Fruit fly (Drosophila melanogaster) whole organism, embryonic: ENCODE data around the gene CG11674.

Experiments used
- Abd-B ChIP-seq: fragments of 200-800 bp; sonication (Bioruptor generic); optimal IDR thresholded peaks from 2 replicates; lab custom pipeline; 2018; ENCODE audit warnings: missing biosample characterization, mild to moderate bottlenecking, missing genetic modification characterization, moderate library complexity
- BEAF-32 ChIP-seq: fragments of 200-800 bp; sonication (Bioruptor generic); optimal IDR thresholded peaks from 3 replicates; lab custom pipeline; 2017; ENCODE audit warnings: missing biosample characterization, missing genetic modification characterization, mild to moderate bottlenecking, moderate library complexity, missing genetic modification reagents
- CG11085 ChIP-seq: fragments of 200-800 bp; sonication (Bioruptor generic); IDR thresholded peaks from 2 replicates; pipeline ENCODE4 v1.3.6; 2022; ENCODE audit warnings: missing biosample characterization, missing genetic modification characterization
- CG11093 ChIP-seq: fragments of 200-800 bp; sonication (Bioruptor generic); IDR thresholded peaks from 3 replicates; pipeline ENCODE4 v1.3.6; 2022; ENCODE audit warnings: missing biosample characterization, missing genetic modification characterization
- CG11398 ChIP-seq: fragments of 200-800 bp; sonication (Bioruptor generic); optimal IDR thresholded peaks from 2 replicates; lab custom pipeline; 2016; ENCODE audit warnings: missing biosample characterization, missing genetic modification characterization
- CG11456 ChIP-seq: fragments of 200-800 bp; sonication (Bioruptor generic); IDR thresholded peaks from 3 replicates; pipeline ENCODE4 v1.3.6; 2022; ENCODE audit warnings: missing biosample characterization, missing genetic modification characterization
- CG11560 ChIP-seq: fragments of 200-800 bp; sonication (Bioruptor generic); IDR thresholded peaks from 3 replicates; pipeline ENCODE4 v1.3.6; 2022; ENCODE audit warnings: missing biosample characterization, missing genetic modification characterization
- CG11696 ChIP-seq: fragments of 200-800 bp; sonication (Bioruptor generic); IDR thresholded peaks from 2 replicates; pipeline ENCODE4 v1.3.6; 2022; ENCODE audit warnings: missing biosample characterization, missing genetic modification characterization
- CG15514 ChIP-seq: fragments of 200-800 bp; sonication (Bioruptor generic); optimal IDR thresholded peaks from 3 replicates; lab custom pipeline; 2017; ENCODE audit warnings: missing biosample characterization, missing genetic modification characterization, mild to moderate bottlenecking, moderate library complexity, missing genetic modification reagents
- CG17361 ChIP-seq: fragments of 200-800 bp; sonication (Bioruptor generic); IDR thresholded peaks from 3 replicates; pipeline ENCODE4 v1.3.6; 2022; ENCODE audit warnings: missing biosample characterization, missing genetic modification characterization
- CG2678 ChIP-seq: fragments of 200-800 bp; sonication (Bioruptor generic); optimal IDR thresholded peaks from 3 replicates; lab custom pipeline; 2019; ENCODE audit warnings: missing biosample characterization, mild to moderate bottlenecking, missing genetic modification characterization, moderate library complexity
- CG3065 ChIP-seq: fragments of 200-800 bp; sonication (Bioruptor generic); optimal IDR thresholded peaks from 2 replicates; lab custom pipeline; 2016; ENCODE audit warnings: missing biosample characterization, missing genetic modification characterization
- CG3847 ChIP-seq: fragments of 200-800 bp; sonication (Bioruptor generic); IDR thresholded peaks from 2 replicates; pipeline ENCODE4 v1.3.6; 2022; ENCODE audit warnings: missing biosample characterization, missing genetic modification characterization
- CG7556 ChIP-seq: fragments of 200-800 bp; sonication (Bioruptor generic); optimal IDR thresholded peaks from 2 replicates; lab custom pipeline; 2017; ENCODE audit warnings: missing biosample characterization, mild to moderate bottlenecking, missing genetic modification characterization
- CG7745 ChIP-seq: fragments of 200-800 bp; sonication (Bioruptor generic); optimal IDR thresholded peaks from 2 replicates; lab custom pipeline; 2018; ENCODE audit warnings: missing biosample characterization, mild to moderate bottlenecking, missing genetic modification characterization, moderate library complexity
- CrebB ChIP-seq: fragments of 200-800 bp; sonication (Bioruptor generic); optimal IDR thresholded peaks from 3 replicates; lab custom pipeline; 2018; ENCODE audit warnings: missing biosample characterization, mild to moderate bottlenecking, missing genetic modification characterization
- Ets97D ChIP-seq: fragments of 200-800 bp; sonication (Bioruptor generic); optimal IDR thresholded peaks from 3 replicates; lab custom pipeline; 2016; ENCODE audit warnings: missing biosample characterization, missing genetic modification characterization
- HLHmδ ChIP-seq: fragments of 200-800 bp; sonication (Bioruptor generic); optimal IDR thresholded peaks from 2 replicates; lab custom pipeline; 2018; ENCODE audit warnings: missing biosample characterization, mild to moderate bottlenecking, missing genetic modification characterization, moderate library complexity
- Hey ChIP-seq: fragments of 200-800 bp; sonication (Bioruptor generic); optimal IDR thresholded peaks from 3 replicates; lab custom pipeline; 2018; ENCODE audit warnings: missing biosample characterization, mild to moderate bottlenecking, missing genetic modification characterization
- MBD-R2 ChIP-seq: fragments of 200-800 bp; sonication (Bioruptor generic); IDR thresholded peaks from 2 replicates; pipeline ENCODE4 v1.3.6; 2022; ENCODE audit warnings: missing biosample characterization, missing genetic modification characterization
- MESR4 ChIP-seq: fragments of 200-800 bp; sonication (Bioruptor generic); optimal IDR thresholded peaks from 2 replicates; lab custom pipeline; 2018; ENCODE audit warnings: missing biosample characterization, mild to moderate bottlenecking, missing genetic modification characterization, moderate library complexity
- Meics ChIP-seq: fragments of 200-800 bp; sonication (Bioruptor generic); optimal IDR thresholded peaks from 2 replicates; lab custom pipeline; 2017; ENCODE audit warnings: missing biosample characterization, mild to moderate bottlenecking, missing genetic modification characterization
- Myb ChIP-seq: fragments of 200-800 bp; sonication (Bioruptor generic); optimal IDR thresholded peaks from 2 replicates; lab custom pipeline; 2016; ENCODE audit warnings: missing biosample characterization, missing genetic modification characterization
- Sry-β ChIP-seq: fragments of 200-800 bp; sonication (Bioruptor generic); optimal IDR thresholded peaks from 2 replicates; lab custom pipeline; 2018; ENCODE audit warnings: missing biosample characterization, mild to moderate bottlenecking, missing genetic modification characterization, moderate library complexity
- TFAM ChIP-seq: fragments of 200-800 bp; sonication (Bioruptor generic); optimal IDR thresholded peaks from 2 replicates; lab custom pipeline; 2017; ENCODE audit warnings: missing biosample characterization, missing genetic modification characterization, inconsistent platforms
- ase ChIP-seq: fragments of 200-800 bp; sonication (Bioruptor generic); IDR thresholded peaks from 3 replicates; pipeline ENCODE4 v1.3.6; 2022; ENCODE audit warnings: missing biosample characterization, missing genetic modification characterization
- bbx ChIP-seq: fragments of 200-800 bp; sonication (Bioruptor generic); IDR thresholded peaks from 2 replicates; pipeline ENCODE4 v1.3.6; 2022; ENCODE audit warnings: missing biosample characterization, missing genetic modification characterization; ENCODE audit not compliant: partially characterized antibody
- crp ChIP-seq, 2 experiments: fragments of 200-800 bp; sonication (Bioruptor generic); optimal IDR thresholded peaks; 2 replicates in 1 of 2; 3 replicates in 1 of 2; lab custom pipeline; 2017; ENCODE audit warnings: missing biosample characterization in 2 of 2, missing genetic modification characterization in 2 of 2, mild to moderate bottlenecking in 1 of 2, moderate library complexity in 1 of 2
- dimm ChIP-seq: fragments of 200-800 bp; sonication (Bioruptor generic); IDR thresholded peaks from 2 replicates; pipeline ENCODE4 v1.3.6; 2022; ENCODE audit warnings: missing biosample characterization, missing genetic modification characterization
- fd64A ChIP-seq: fragments of 200-800 bp; sonication (Bioruptor generic); optimal IDR thresholded peaks from 3 replicates; lab custom pipeline; 2018; ENCODE audit warnings: missing biosample characterization, mild to moderate bottlenecking, missing genetic modification characterization
- gem ChIP-seq: fragments of 200-800 bp; sonication (Bioruptor generic); optimal IDR thresholded peaks from 2 replicates; lab custom pipeline; 2019; ENCODE audit warnings: missing biosample characterization, mild to moderate bottlenecking, missing genetic modification characterization, moderate library complexity
- gsb-n ChIP-seq: fragments of 200-800 bp; sonication (Bioruptor generic); optimal IDR thresholded peaks from 3 replicates; lab custom pipeline; 2018; ENCODE audit warnings: missing biosample characterization, mild to moderate bottlenecking, missing genetic modification characterization
- pzg ChIP-seq: fragments of 200-800 bp; sonication (Bioruptor generic); optimal IDR thresholded peaks from 3 replicates; lab custom pipeline; 2018; ENCODE audit warnings: missing biosample characterization, mild to moderate bottlenecking, missing genetic modification characterization, moderate library complexity
- row ChIP-seq: fragments of 200-800 bp; sonication (Bioruptor generic); IDR thresholded peaks from 3 replicates; pipeline ENCODE4 v1.3.6; 2022; ENCODE audit warnings: missing biosample characterization, missing genetic modification characterization
- sens ChIP-seq: fragments of 200-800 bp; sonication (Bioruptor generic); peaks from one replicate; lab custom pipeline; 2016; ENCODE audit warnings: missing biosample characterization, missing genetic modification characterization
- sim ChIP-seq: fragments of 200-800 bp; sonication (Bioruptor generic); IDR thresholded peaks from 2 replicates; pipeline ENCODE4 v1.3.6; 2022; ENCODE audit warnings: missing biosample characterization, missing genetic modification characterization
- stc ChIP-seq: fragments of 200-800 bp; sonication (Bioruptor generic); IDR thresholded peaks from 2 replicates; pipeline ENCODE4 v1.3.6; 2022; ENCODE audit warnings: missing biosample characterization, missing genetic modification characterization
- tll ChIP-seq, 2 experiments: fragments of 200-800 bp in 1 of 2; fragments of >200 bp in 1 of 2; sonication (Bioruptor generic) in 1 of 2; optimal IDR thresholded peaks; 2 replicates each; lab custom pipeline; 2017 to 2019; ENCODE audit warnings: missing biosample characterization in 2 of 2, missing genetic modification characterization in 2 of 2, mild to moderate bottlenecking in 1 of 2, moderate library complexity in 1 of 2
- trem ChIP-seq: fragments of 200-800 bp; optimal IDR thresholded peaks from 3 replicates; lab custom pipeline; 2019; ENCODE audit warnings: missing biosample characterization, mild to moderate bottlenecking, missing genetic modification characterization, moderate library complexity
- vvl ChIP-seq: fragments of 200-800 bp; sonication (Bioruptor generic); IDR thresholded peaks from 2 replicates; pipeline ENCODE4 v1.3.6; 2022; ENCODE audit warnings: missing biosample characterization, missing genetic modification characterization

CG11674 gene

DNA sequence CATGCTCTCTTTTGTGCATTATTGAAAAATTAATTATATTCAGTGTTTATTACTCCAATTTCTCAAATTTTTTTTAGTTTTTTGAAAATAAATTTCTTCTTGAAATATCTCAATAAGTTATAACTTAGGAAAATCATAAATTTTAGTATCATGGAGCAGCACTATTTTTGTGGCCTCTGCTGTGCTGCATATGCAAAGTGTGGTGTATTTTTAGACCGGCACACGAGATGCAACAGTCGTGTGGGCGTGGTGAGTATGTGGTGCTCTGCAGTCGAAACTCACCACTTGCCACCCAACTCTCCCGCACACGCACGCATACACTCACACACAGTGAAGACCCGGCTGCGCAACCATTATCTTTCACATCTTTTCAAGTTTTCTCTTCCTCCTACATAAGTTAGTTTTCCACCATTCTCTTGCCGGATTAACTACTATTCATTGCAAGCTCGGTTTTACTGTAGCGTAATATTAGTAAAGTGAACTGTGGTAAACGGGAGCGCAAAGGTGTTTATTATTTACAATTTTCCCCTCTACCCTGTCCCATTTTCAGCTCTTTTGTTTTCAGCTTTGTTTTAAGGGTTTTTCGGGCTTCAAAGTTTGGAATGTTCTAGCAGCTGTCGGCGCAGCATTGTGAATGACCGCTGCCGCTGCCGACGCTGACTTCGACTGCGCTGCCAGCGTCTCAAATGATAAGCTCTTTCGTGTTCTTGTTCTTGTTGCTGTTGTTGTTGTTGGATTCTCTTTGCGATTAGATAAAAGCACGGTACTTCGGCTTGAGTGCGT is 17.1 kb downstream of the CG11674 start (continued):
- TF ChIP-seq Hey (tag; lab: Kevin White, UChicago) = no peak
- TF ChIP-seq ase (GFP tag; lab: Robert Waterston, UW) = 0 out of 3 replicates have a peak, but pooled peaks have one; percentile 56
- peak; percentile 93 for TF ChIP-seq sens (GFP tag; lab: Kevin White, UChicago)
- no peak for TF ChIP-seq CrebB (tag; lab: Kevin White, UChicago)
- TF ChIP-seq CG2678 (tag; lab: Kevin White, UChicago) = peak; percentile 76
- TF ChIP-seq CG17361 (GFP tag; lab: Robert Waterston, UW) = peak; percentile 61
- TF ChIP-seq CG7556 (GFP tag; lab: Kevin White, UChicago) = peak; percentile 64
- no peak for TF ChIP-seq CG11085 (GFP tag; lab: Robert Waterston, UW)
- TF ChIP-seq CG3065 = no peak
- TF ChIP-seq CG11696 (GFP tag; lab: Robert Waterston, UW) = peak; percentile 94
- TF ChIP-seq stc (GFP tag; lab: Robert Waterston, UW) = peak; percentile 68
- TF ChIP-seq dimm (GFP tag; lab: Robert Waterston, UW) = no peak
- TF ChIP-seq Abd-B (GFP tag; lab: Kevin White, UChicago) = no peak
- TF ChIP-seq fd64A = no peak
- peak; percentile 80 for TF ChIP-seq gem
- peak; percentile 9 for TF ChIP-seq CG11398 (GFP tag; lab: Kevin White, UChicago)
- TF ChIP-seq tll (GFP tag; optimal IDR thresholded peaks at IDR 0.05; lab: Kevin White, UChicago) = no peak
- TF ChIP-seq HLHmδ = peak; percentile 59
- peak; percentile 47 for TF ChIP-seq gsb-n (tag; lab: Kevin White, UChicago)
- TF ChIP-seq, all 482 proteins: peak for 239

DNA sequence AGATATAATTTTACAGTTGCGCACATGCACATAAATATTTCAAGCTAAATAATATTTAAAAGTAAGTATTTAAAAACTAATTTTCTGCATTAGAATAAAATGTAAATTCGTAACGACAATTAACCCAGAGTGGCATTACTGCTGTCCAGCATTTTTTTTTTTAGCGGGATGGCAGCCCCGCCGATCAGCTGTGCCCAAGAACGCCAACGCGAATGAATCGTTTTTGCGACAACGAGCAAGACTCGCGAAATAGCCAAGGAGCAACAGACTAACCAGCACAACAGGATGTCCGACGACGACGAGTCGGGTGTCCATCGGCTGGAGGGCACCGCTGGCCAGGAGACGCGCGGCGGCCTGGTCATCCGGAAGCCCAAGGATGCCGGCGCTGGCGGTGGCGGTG is 24.5 kb downstream of the CG11674 start, which contains the start of gene Prp16:
TSS of gene Prp16 (plus strand) at position 185 of the 400 bp plus-strand sequence.
- TF ChIP-seq Meics (GFP tag; lab: Kevin White, UChicago) (no peak), row (GFP tag; lab: Robert Waterston, UW) (peak; percentile 18; the same call in 2 of the 3 replicates), crp (GFP tag; optimal IDR thresholded peaks at IDR 0.05; lab: Kevin White, UChicago) (peak; percentile 15 to 84), CG7745 (no peak), bbx (no peak), CG15514 (GFP tag; lab: Kevin White, UChicago) (peak; percentile 38), sim (GFP tag; lab: Robert Waterston, UW) (no peak), TFAM (no peak), CG3847 (GFP tag; lab: Robert Waterston, UW) (peak; percentile 37), MESR4 (GFP tag; lab: Kevin White, UChicago) (peak; percentile 39), Ets97D (no peak), pzg (GFP tag; lab: Kevin White, UChicago) (peak; percentile 34), MBD-R2 (GFP tag; lab: Robert Waterston, UW) (peak; percentile 85), BEAF-32 (GFP tag; lab: Kevin White, UChicago) (peak; percentile 13), vvl (GFP tag; lab: Robert Waterston, UW) (peak; percentile 27), sens (GFP tag; lab: Kevin White, UChicago) (peak; percentile 23), CG11093 (GFP tag; lab: Robert Waterston, UW) (no peak), Sry-β (GFP tag; lab: Kevin White, UChicago) (peak; percentile 15), Myb (GFP tag; lab: Kevin White, UChicago) (peak; percentile 51), CG11560 (no peak), trem (tag; lab: Kevin White, UChicago) (peak; percentile 68), CG11456 (GFP tag; lab: Robert Waterston, UW) (no peak)
- TF ChIP-seq, all 482 proteins: peak for 13
